Worm (Caenorhabditis elegans) whole organism, early embryonic: ENCODE measurements around the gene srw-134.

Experiments used
- B0310.2 ChIP-seq: sonication (generic microtip); optimal IDR thresholded peaks from 2 replicates; lab custom pipeline; 2016; ENCODE audit warnings: mild to moderate bottlenecking, missing genetic modification characterization, missing compliant biosample characterization
- F13C5.2 ChIP-seq: sonication (generic microtip); optimal IDR thresholded peaks from 2 replicates; lab custom pipeline; 2017; ENCODE audit warnings: mild to moderate bottlenecking, missing genetic modification characterization, inconsistent platforms, missing compliant biosample characterization
- ama-1 ChIP-seq: fragments of 150-350 bp; optimal IDR thresholded peaks from 2 replicates; lab custom pipeline; 2014
- hmg-4 ChIP-seq: fragments of 200-800 bp; sonication (Bioruptor generic); optimal IDR thresholded peaks from 2 replicates; lab custom pipeline; 2018; ENCODE audit warnings: mild to moderate bottlenecking, missing genetic modification characterization, missing compliant biosample characterization
- hnd-1 ChIP-seq: sonication (generic microtip); optimal IDR thresholded peaks from 2 replicates; lab custom pipeline; 2016; ENCODE audit warnings: missing genetic modification characterization, missing compliant biosample characterization
- pes-1 ChIP-seq: fragments of 200-800 bp; sonication (Bioruptor generic); IDR thresholded peaks from 2 replicates; pipeline ENCODE4 v1.3.6; 2022; ENCODE audit warnings: missing genetic modification reagents, missing genetic modification characterization, missing compliant biosample characterization
- scrt-1 ChIP-seq: fragments of 200-800 bp; sonication (Bioruptor generic); IDR thresholded peaks from 2 replicates; pipeline ENCODE4 v1.3.6; 2022; ENCODE audit warnings: missing genetic modification characterization, missing compliant biosample characterization
- tbx-37 ChIP-seq: fragments of 200-800 bp; sonication (Bioruptor generic); conservative IDR thresholded peaks from 2 replicates; pipeline ENCODE4 v1.3.6; 2022; ENCODE audit warnings: missing genetic modification reagents, missing genetic modification characterization, missing compliant biosample characterization

DNA sequence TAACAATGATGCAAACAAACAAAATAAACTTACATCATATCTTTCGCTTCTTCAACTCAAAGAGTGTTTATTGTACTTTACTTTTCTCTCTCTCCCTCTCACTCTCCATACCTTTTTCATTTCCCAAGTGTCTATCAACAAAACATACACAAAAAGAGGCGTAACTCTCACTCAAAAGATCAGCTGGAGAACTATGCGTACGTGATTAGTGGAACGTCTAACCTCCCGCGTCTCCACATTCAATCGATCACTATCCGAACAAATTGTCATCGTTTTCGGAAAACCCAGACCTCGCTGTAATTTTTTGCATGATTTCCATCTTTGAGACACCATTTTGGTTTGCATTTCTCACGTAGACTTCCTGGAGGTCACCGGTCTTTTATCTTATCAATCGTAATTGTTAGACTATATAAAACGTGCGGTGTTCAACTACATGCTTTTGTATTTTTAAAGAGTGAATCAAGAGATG lies 19.1 kb upstream of the srw-134 start, which contains the start of gene nhr-57:
- TF ChIP-seq F13C5.2, result no peak
- no peak for TF ChIP-seq hnd-1
- no peak for TF ChIP-seq ama-1 (lab: Kevin White, UChicago)
- no peak for TF ChIP-seq pes-1
- TF ChIP-seq scrt-1 (GFP tag; lab: Robert Waterston, UW), result no peak
- TF ChIP-seq B0310.2 (tag; lab: Kevin White, UChicago), result no peak
- no peak for TF ChIP-seq hmg-4 (GFP tag; lab: Kevin White, UChicago)
- TF ChIP-seq tbx-37 (GFP tag; lab: Robert Waterston, UW), result no peak
